Worm (Caenorhabditis elegans) whole organism, L4 larva: ENCODE results near the gene txt-11.

Experiments used
- F49E8.2 ChIP-seq: sonication (generic microtip); optimal IDR thresholded peaks from 2 replicates; lab custom pipeline; 2016; ENCODE audit warnings: missing compliant biosample characterization, mild to moderate bottlenecking, missing genetic modification characterization, borderline replicate concordance
- Y105C5A.15 ChIP-seq: fragments of 200-800 bp; sonication (Bioruptor generic); IDR thresholded peaks from 2 replicates; pipeline ENCODE4 v1.3.6; 2022; ENCODE audit warnings: missing genetic modification characterization, missing compliant biosample characterization
- Y5F2A.4 ChIP-seq: fragments of 200-800 bp; sonication (Bioruptor generic); optimal IDR thresholded peaks from 2 replicates; lab custom pipeline; 2018; ENCODE audit warnings: mild to moderate bottlenecking, missing genetic modification characterization, missing compliant biosample characterization
- ZK337.2 ChIP-seq: fragments of 200-800 bp; sonication (Bioruptor generic); IDR thresholded peaks from 2 replicates; pipeline ENCODE4 v1.3.6; 2022; ENCODE audit warnings: missing genetic modification reagents, missing genetic modification characterization, missing compliant biosample characterization
- aly-2 ChIP-seq: sonication (generic microtip); optimal IDR thresholded peaks from 2 replicates; lab custom pipeline; 2018; ENCODE audit warnings: missing biosample characterization, missing genetic modification characterization
- ama-1 ChIP-seq: fragments of 150-350 bp; optimal IDR thresholded peaks from 2 replicates; lab custom pipeline; 2014; ENCODE audit warnings: inconsistent platforms, mixed read lengths
- arid-1 ChIP-seq: fragments of 200-800 bp; sonication (Bioruptor generic); conservative IDR thresholded peaks from 2 replicates; pipeline ENCODE4 v1.3.6; 2022; ENCODE audit warnings: missing genetic modification reagents, missing genetic modification characterization, missing compliant biosample characterization
- attf-4 ChIP-seq: sonication (generic microtip); optimal IDR thresholded peaks from 3 replicates; lab custom pipeline; 2017; ENCODE audit warnings: missing biosample characterization, missing genetic modification characterization
- ceh-82 ChIP-seq: sonication (generic microtip); optimal IDR thresholded peaks from 2 replicates; lab custom pipeline; 2017; ENCODE audit warnings: missing biosample characterization, missing genetic modification characterization
- ctbp-1 ChIP-seq: fragments of 200-800 bp; sonication (Bioruptor generic); IDR thresholded peaks from 2 replicates; pipeline ENCODE4 v1.3.6; 2022; ENCODE audit warnings: missing genetic modification reagents, missing genetic modification characterization, missing compliant biosample characterization
- daf-16 ChIP-seq, 3 experiments: sonication (generic microtip); optimal IDR thresholded peaks; 2 replicates each; lab custom pipeline; 2016 to 2017; ENCODE audit warnings: missing genetic modification characterization in 3 of 3, missing genetic modification reagents in 3 of 3, mild to moderate bottlenecking in 2 of 3, missing compliant biosample characterization in 2 of 3, missing biosample characterization in 1 of 3, moderate library complexity in 1 of 3
- daf-19 ChIP-seq: fragments of 200-800 bp; sonication (Bioruptor generic); conservative IDR thresholded peaks from 2 replicates; pipeline ENCODE4 v1.3.6; 2022; ENCODE audit warnings: missing genetic modification characterization, missing compliant biosample characterization
- dve-1 ChIP-seq: sonication (generic microtip); optimal IDR thresholded peaks from 2 replicates; lab custom pipeline; 2017; ENCODE audit warnings: antibody characterized with exemption, mild to moderate bottlenecking, missing genetic modification characterization, missing compliant biosample characterization; ENCODE audit not compliant: insufficient read depth
- fkh-10 ChIP-seq: fragments of 150-350 bp; optimal IDR thresholded peaks from 2 replicates; lab custom pipeline; 2014; ENCODE audit warnings: missing biosample characterization, missing genetic modification reagents, missing genetic modification characterization
- gei-8 ChIP-seq: fragments of 200-800 bp; sonication (Bioruptor generic); optimal IDR thresholded peaks from 2 replicates; lab custom pipeline; 2018; ENCODE audit warnings: mild to moderate bottlenecking, missing genetic modification characterization, missing compliant biosample characterization
- hlh-30 ChIP-seq: sonication (generic microtip); optimal IDR thresholded peaks from 2 replicates; lab custom pipeline; 2017; ENCODE audit warnings: antibody characterized with exemption, mild to moderate bottlenecking, missing genetic modification characterization, missing compliant biosample characterization; ENCODE audit not compliant: insufficient read depth
- hmg-1.1 ChIP-seq: fragments of 200-800 bp; sonication (Bioruptor generic); IDR thresholded peaks from 2 replicates; pipeline ENCODE4 v1.3.6; 2022; ENCODE audit warnings: missing genetic modification reagents, missing genetic modification characterization, missing compliant biosample characterization
- lim-7 ChIP-seq: fragments of 200-800 bp; sonication (Bioruptor generic); IDR thresholded peaks from 2 replicates; pipeline ENCODE4 v1.3.6; 2022; ENCODE audit warnings: missing genetic modification characterization, missing compliant biosample characterization
- lin-38 ChIP-seq: fragments of 200-800 bp; sonication (Bioruptor generic); IDR thresholded peaks from 2 replicates; pipeline ENCODE4 v1.3.6; 2022; ENCODE audit warnings: missing genetic modification reagents, missing genetic modification characterization, missing compliant biosample characterization
- mdl-1 ChIP-seq, 2 experiments: fragments of 150-350 bp in 1 of 2; sonication (generic microtip) in 1 of 2; optimal IDR thresholded peaks; 2 replicates each; lab custom pipeline; 2014 to 2017; ENCODE audit warnings: missing biosample characterization in 2 of 2, missing genetic modification characterization in 2 of 2
- mdt-29 ChIP-seq: fragments of 200-800 bp; sonication (Bioruptor generic); IDR thresholded peaks from 2 replicates; pipeline ENCODE4 v1.3.6; 2022; ENCODE audit warnings: missing genetic modification reagents, missing genetic modification characterization, missing compliant biosample characterization
- mxl-3 ChIP-seq: fragments of 200-800 bp; sonication (Bioruptor generic); optimal IDR thresholded peaks from 2 replicates; lab custom pipeline; 2018; ENCODE audit warnings: mild to moderate bottlenecking, missing genetic modification characterization, missing compliant biosample characterization
- nhr-102 ChIP-seq: sonication (generic microtip); optimal IDR thresholded peaks from 2 replicates; lab custom pipeline; 2016; ENCODE audit warnings: mild to moderate bottlenecking, missing genetic modification characterization, moderate library complexity, missing compliant biosample characterization
- nhr-111 ChIP-seq: fragments of 200-800 bp; sonication (Bioruptor generic); optimal IDR thresholded peaks from 2 replicates; lab custom pipeline; 2018; ENCODE audit warnings: mild to moderate bottlenecking, missing genetic modification characterization, missing compliant biosample characterization
- nhr-6 ChIP-seq: fragments of 150-350 bp; optimal IDR thresholded peaks from 2 replicates; lab custom pipeline; 2014; ENCODE audit warnings: missing biosample characterization, missing genetic modification characterization
- nhr-76 ChIP-seq: fragments of 150-350 bp; optimal IDR thresholded peaks from 2 replicates; lab custom pipeline; 2014; ENCODE audit warnings: missing biosample characterization, missing genetic modification characterization
- pha-4 ChIP-seq, 2 experiments: fragments of 150-350 bp in 1 of 2; fragments of 200-800 bp in 1 of 2; sonication (Bioruptor generic) in 1 of 2; IDR thresholded peaks in 1 of 2; optimal IDR thresholded peaks in 1 of 2; 2 replicates each; pipeline versions ENCODE4 v1.3.6 to Lab custom; 2014 to 2022; ENCODE audit warnings: missing genetic modification characterization in 2 of 2, missing genetic modification reagents in 2 of 2, missing biosample characterization in 1 of 2, missing compliant biosample characterization in 1 of 2
- set-16 ChIP-seq: fragments of 200-800 bp; sonication (Bioruptor generic); IDR thresholded peaks from 2 replicates; pipeline ENCODE4 v1.3.6; 2022; ENCODE audit warnings: missing genetic modification reagents, missing genetic modification characterization, missing compliant biosample characterization
- skn-1 ChIP-seq: fragments of 150-350 bp; optimal IDR thresholded peaks from 2 replicates; lab custom pipeline; 2014; ENCODE audit warnings: missing biosample characterization, missing genetic modification characterization
- snpc-1.2 ChIP-seq: fragments of 200-800 bp; sonication (Bioruptor generic); IDR thresholded peaks from 2 replicates; pipeline ENCODE4 v1.3.6; 2022; ENCODE audit warnings: missing genetic modification reagents, missing genetic modification characterization, missing compliant biosample characterization
- tag-97 ChIP-seq: fragments of 200-800 bp; sonication (Bioruptor generic); IDR thresholded peaks from 2 replicates; pipeline ENCODE4 v1.3.6; 2022; ENCODE audit warnings: missing genetic modification characterization, missing compliant biosample characterization
- unc-62 ChIP-seq, 3 experiments: fragments of 150-350 bp in 1 of 3; sonication (generic microtip); optimal IDR thresholded peaks in 2 of 3; peaks in 1 of 3; 1 replicate in 1 of 3; 2 replicates in 2 of 3; lab custom pipeline; 2014 to 2017; ENCODE audit warnings: missing biosample characterization in 3 of 3, missing genetic modification characterization in 3 of 3, missing genetic modification reagents in 3 of 3, missing genotype in 1 of 3
- vab-7 ChIP-seq: fragments of 200-800 bp; sonication (Bioruptor generic); IDR thresholded peaks from 2 replicates; pipeline ENCODE4 v1.3.6; 2022; ENCODE audit warnings: missing genetic modification reagents, missing genetic modification characterization, missing compliant biosample characterization
- zag-1 ChIP-seq: fragments of 150-350 bp; optimal IDR thresholded peaks from 2 replicates; lab custom pipeline; 2014; ENCODE audit warnings: missing biosample characterization, missing genetic modification characterization
- zip-11 ChIP-seq: fragments of 200-800 bp; sonication (Bioruptor generic); IDR thresholded peaks from 2 replicates; pipeline ENCODE4 v1.3.6; 2022; ENCODE audit warnings: missing genetic modification characterization, missing compliant biosample characterization
- ztf-11 ChIP-seq: fragments of 150-350 bp; optimal IDR thresholded peaks from 2 replicates; lab custom pipeline; 2014; ENCODE audit warnings: missing biosample characterization, missing genetic modification characterization
- ztf-7 ChIP-seq: fragments of 150-350 bp; optimal IDR thresholded peaks from 2 replicates; lab custom pipeline; 2014; ENCODE audit warnings: missing biosample characterization, missing genetic modification characterization

txt-11 gene

ce11 chrV:3455135-3455747 is 42.1 kb downstream of the txt-11 start:
- TF ChIP-seq mxl-3 (GFP tag; lab: Kevin White, UChicago) (no peak), mdl-1 (tag; optimal IDR thresholded peaks at IDR 0.05; lab: Kevin White, UChicago) (no peak), daf-19 (GFP tag; lab: Robert Waterston, UW) (0 out of 2 replicates have a peak, but pooled peaks have one; percentile 28), ceh-82 (no peak), dve-1 (tag; lab: Kevin White, UChicago) (no peak), lim-7 (GFP tag; lab: Robert Waterston, UW) (peak; percentile 67), nhr-111 (GFP tag; lab: Kevin White, UChicago) (no peak), snpc-1.2 (GFP tag; lab: Robert Waterston, UW) (peak; percentile 38; the same call in 1 of the 2 replicates), hmg-1.1 (GFP tag; lab: Robert Waterston, UW) (0 out of 2 replicates have a peak, but pooled peaks have one; percentile 28), hlh-30 (no peak), arid-1 (GFP tag; lab: Robert Waterston, UW) (no peak), ctbp-1 (GFP tag; lab: Robert Waterston, UW) (no peak), daf-16 (GFP tag; optimal IDR thresholded peaks at IDR 0.05; lab: Kevin White, UChicago) (peak in 1 of 2 experiments; percentile 35), daf-16 (tag; optimal IDR thresholded peaks at IDR 0.05; lab: Kevin White, UChicago) (no peak), mdt-29 (no peak), vab-7 (GFP tag; lab: Robert Waterston, UW) (peak; percentile 51; the same call in 1 of the 2 replicates), ztf-7 (tag; lab: Kevin White, UChicago) (no peak), pha-4 (GFP tag; IDR thresholded peaks at IDR 0.05; lab: Robert Waterston, UW) (peak; percentile 41; the same call in 1 of the 2 replicates), pha-4 (tag; optimal IDR thresholded peaks at IDR 0.05; lab: Kevin White, UChicago) (no peak), zip-11 (GFP tag; lab: Robert Waterston, UW) (no peak), unc-62 (GFP tag; optimal IDR thresholded peaks at IDR 0.05 in 1 of 2; lab: Kevin White, UChicago) (peak in 1 of 2 experiments; percentile 2), unc-62 (tag; optimal IDR thresholded peaks at IDR 0.05; lab: Kevin White, UChicago) (no peak), attf-4 (tag; lab: Kevin White, UChicago) (no peak), Y5F2A.4 (GFP tag; lab: Kevin White, UChicago) (no peak), skn-1 (no peak), nhr-102 (tag; lab: Kevin White, UChicago) (peak; percentile 58)
- TF ChIP-seq, all 104 proteins: peak for 9

ce11 chrV:3459919-3460318 is 46.8 kb downstream of the txt-11 start, which contains the start of gene slc-28.2:
TSS of gene slc-28.2 (plus strand) at chrV:3460219.
- TF ChIP-seq Y105C5A.15 (GFP tag; lab: Robert Waterston, UW) (no peak), tag-97 (no peak), daf-19 (GFP tag; lab: Robert Waterston, UW) (no peak), zag-1 (tag; lab: Kevin White, UChicago) (no peak), fkh-10 (GFP tag; lab: Kevin White, UChicago) (no peak), nhr-76 (tag; lab: Kevin White, UChicago) (no peak), F49E8.2 (tag; lab: Kevin White, UChicago) (no peak), set-16 (no peak), aly-2 (no peak), ztf-11 (tag; lab: Kevin White, UChicago) (no peak), ZK337.2 (no peak)

ce11 chrV:3463514-3463913 is 50.4 kb downstream of the txt-11 start, which contains the start of gene slc-28.1:
TSS of gene slc-28.1 (plus strand) at chrV:3463814.
- no peak for TF ChIP-seq ama-1 (lab: Kevin White, UChicago)
- no peak for TF ChIP-seq gei-8 (GFP tag; lab: Kevin White, UChicago)
- no peak for TF ChIP-seq nhr-6 (tag; lab: Kevin White, UChicago)
- TF ChIP-seq lin-38 (GFP tag; lab: Robert Waterston, UW), result no peak
